Worm (Caenorhabditis elegans) whole organism, early embryonic: Measurements from ENCODE around the gene cwc-15.

ENCODE experiments used
- B0310.2 ChIP-seq: sonication (generic microtip); optimal IDR thresholded peaks from 2 replicates; lab custom pipeline; 2016; ENCODE audit warnings: mild to moderate bottlenecking, missing genetic modification characterization, missing compliant biosample characterization
- F13C5.2 ChIP-seq: sonication (generic microtip); optimal IDR thresholded peaks from 2 replicates; lab custom pipeline; 2017; ENCODE audit warnings: mild to moderate bottlenecking, missing genetic modification characterization, inconsistent platforms, missing compliant biosample characterization
- aly-1 ChIP-seq: sonication (generic microtip); optimal IDR thresholded peaks from 2 replicates; lab custom pipeline; 2016; ENCODE audit warnings: missing genetic modification characterization, missing compliant biosample characterization
- ama-1 ChIP-seq: fragments of 150-350 bp; optimal IDR thresholded peaks from 2 replicates; lab custom pipeline; 2014
- ceh-13 ChIP-seq: fragments of 200-800 bp; sonication (Bioruptor generic); optimal IDR thresholded peaks from 2 replicates; lab custom pipeline; 2018; ENCODE audit warnings: mild to moderate bottlenecking, missing genetic modification characterization, missing compliant biosample characterization
- ceh-36 ChIP-seq: sonication (generic microtip); optimal IDR thresholded peaks from 2 replicates; lab custom pipeline; 2016; ENCODE audit warnings: missing genetic modification characterization, inconsistent platforms, missing compliant biosample characterization
- ets-7 ChIP-seq: sonication (generic microtip); optimal IDR thresholded peaks from 2 replicates; lab custom pipeline; 2016; ENCODE audit warnings: missing genotype, missing genetic modification characterization, missing compliant biosample characterization
- flt-1 ChIP-seq: fragments of 200-800 bp; sonication (Bioruptor generic); IDR thresholded peaks from 2 replicates; pipeline ENCODE4 v1.3.6; 2022; ENCODE audit warnings: missing genetic modification characterization, missing compliant biosample characterization
- hmbx-1 ChIP-seq: sonication (generic microtip); optimal IDR thresholded peaks from 2 replicates; lab custom pipeline; 2016; ENCODE audit warnings: mild to moderate bottlenecking, missing genetic modification characterization, missing compliant biosample characterization
- hmg-4 ChIP-seq: fragments of 200-800 bp; sonication (Bioruptor generic); optimal IDR thresholded peaks from 2 replicates; lab custom pipeline; 2018; ENCODE audit warnings: mild to moderate bottlenecking, missing genetic modification characterization, missing compliant biosample characterization
- hnd-1 ChIP-seq: sonication (generic microtip); optimal IDR thresholded peaks from 2 replicates; lab custom pipeline; 2016; ENCODE audit warnings: missing genetic modification characterization, missing compliant biosample characterization
- pes-1 ChIP-seq: fragments of 200-800 bp; sonication (Bioruptor generic); IDR thresholded peaks from 2 replicates; pipeline ENCODE4 v1.3.6; 2022; ENCODE audit warnings: missing genetic modification reagents, missing genetic modification characterization, missing compliant biosample characterization
- scrt-1 ChIP-seq: fragments of 200-800 bp; sonication (Bioruptor generic); IDR thresholded peaks from 2 replicates; pipeline ENCODE4 v1.3.6; 2022; ENCODE audit warnings: missing genetic modification characterization, missing compliant biosample characterization
- sea-1 ChIP-seq: fragments of 200-800 bp; sonication (Bioruptor generic); conservative IDR thresholded peaks from 2 replicates; pipeline ENCODE4 v1.3.6; 2022; ENCODE audit warnings: missing genetic modification characterization, missing compliant biosample characterization
- tbx-11 ChIP-seq: fragments of 200-800 bp; sonication (Bioruptor generic); IDR thresholded peaks from 2 replicates; pipeline ENCODE4 v1.3.6; 2022; ENCODE audit warnings: missing genetic modification characterization, missing compliant biosample characterization
- tbx-37 ChIP-seq: fragments of 200-800 bp; sonication (Bioruptor generic); conservative IDR thresholded peaks from 2 replicates; pipeline ENCODE4 v1.3.6; 2022; ENCODE audit warnings: missing genetic modification reagents, missing genetic modification characterization, missing compliant biosample characterization
- tra-4 ChIP-seq: sonication (generic microtip); optimal IDR thresholded peaks from 2 replicates; lab custom pipeline; 2017; ENCODE audit warnings: missing genetic modification characterization, missing compliant biosample characterization

cwc-15 gene

ce11 chrV:16033491-16033890 is 10.3 kb downstream of the cwc-15 start:
- TF ChIP-seq ceh-13 (no peak), aly-1 (tag; lab: Kevin White, UChicago) (no peak), ama-1 (no peak), hnd-1 (tag; lab: Kevin White, UChicago) (no peak), tra-4 (tag; lab: Kevin White, UChicago) (no peak), tbx-37 (GFP tag; lab: Robert Waterston, UW) (no peak), hmg-4 (GFP tag; lab: Kevin White, UChicago) (no peak), sea-1 (GFP tag; lab: Robert Waterston, UW) (no peak), ets-7 (tag; lab: Kevin White, UChicago) (no peak), pes-1 (no peak), F13C5.2 (tag; lab: Kevin White, UChicago) (no peak), flt-1 (GFP tag; lab: Robert Waterston, UW) (no peak), tbx-11 (GFP tag; lab: Robert Waterston, UW) (no peak), scrt-1 (GFP tag; lab: Robert Waterston, UW) (no peak), B0310.2 (tag; lab: Kevin White, UChicago) (no peak), hmbx-1 (no peak), ceh-36 (tag; lab: Kevin White, UChicago) (no peak)

- TF ChIP-seq hnd-1 (tag; lab: Kevin White, UChicago) (no peak), tbx-11 (GFP tag; lab: Robert Waterston, UW) (no peak), aly-1 (tag; lab: Kevin White, UChicago) (no peak), ceh-36 (tag; lab: Kevin White, UChicago) (no peak), tbx-37 (GFP tag; lab: Robert Waterston, UW) (no peak), ets-7 (tag; lab: Kevin White, UChicago) (no peak), sea-1 (GFP tag; lab: Robert Waterston, UW) (no peak), scrt-1 (GFP tag; lab: Robert Waterston, UW) (no peak), hmbx-1 (no peak)
Measured at ce11 chrV:16036166-16036565, 13.0 kb downstream of the cwc-15 start, which contains the start of gene T10C6.10. TSS of gene T10C6.10 (plus strand) at chrV:16036413.

ce11 chrV:16040140-16040827 is 17.1 kb downstream of the cwc-15 start, which contains the start of the genes his-4 and his-3:
TSS of gene his-4 (minus strand) at chrV:16040515.
TSS of gene his-3 (plus strand) at chrV:16040808.
- TF ChIP-seq sea-1 (GFP tag; lab: Robert Waterston, UW) (peak; percentile 69), aly-1 (tag; lab: Kevin White, UChicago) (peak; percentile 58), pes-1 (peak; percentile 80), ama-1 (peak; percentile 87), flt-1 (GFP tag; lab: Robert Waterston, UW) (peak; percentile 59; the same call in 1 of the 2 replicates), tbx-37 (GFP tag; lab: Robert Waterston, UW) (0 out of 2 replicates have a peak, but pooled peaks have one; percentile 9), tbx-11 (GFP tag; lab: Robert Waterston, UW) (0 out of 2 replicates have a peak, but pooled peaks have one; percentile 4)

ce11 chrV:16040848-16041247 is 17.7 kb downstream of the cwc-15 start:
- peak; percentile 8 for TF ChIP-seq hmbx-1
- TF ChIP-seq scrt-1 (GFP tag; lab: Robert Waterston, UW), result 0 out of 2 replicates have a peak, but pooled peaks have one; percentile 17
- TF ChIP-seq ama-1, result peak; percentile 77
- TF ChIP-seq aly-1 (tag; lab: Kevin White, UChicago), result peak; percentile 45
- TF ChIP-seq flt-1 (GFP tag; lab: Robert Waterston, UW), result 0 out of 2 replicates have a peak, but pooled peaks have one; percentile 6
- peak; percentile 61 for TF ChIP-seq pes-1

- TF ChIP-seq ceh-36 (tag; lab: Kevin White, UChicago) (no peak), hmg-4 (GFP tag; lab: Kevin White, UChicago) (no peak), tbx-37 (GFP tag; lab: Robert Waterston, UW) (no peak), hmbx-1 (no peak)
Measured at ce11 chrV:16041412-16041811, 18.3 kb downstream of the cwc-15 start.

- peak; percentile 61 for TF ChIP-seq aly-1 (tag; lab: Kevin White, UChicago)
- TF ChIP-seq sea-1 (GFP tag; lab: Robert Waterston, UW), result peak; percentile 47; the same call in 1 of the 2 replicates
- TF ChIP-seq ama-1, result peak; percentile 95
- peak; percentile 49; the same call in 1 of the 2 replicates for TF ChIP-seq tbx-11 (GFP tag; lab: Robert Waterston, UW)
- TF ChIP-seq pes-1, result peak; percentile 73
- TF ChIP-seq flt-1 (GFP tag; lab: Robert Waterston, UW), result peak; percentile 43
Measured at ce11 chrV:16041925-16042742, 19.0 kb downstream of the cwc-15 start, which contains the start of the genes his-2 and his-1. TSS of gene his-2 (minus strand) at chrV:16042283. TSS of gene his-1 (plus strand) at chrV:16042520.

ce11 chrV:16042743-16043014 is 19.5 kb downstream of the cwc-15 start:
- TF ChIP-seq ceh-36 (tag; lab: Kevin White, UChicago), result peak; percentile 3
- TF ChIP-seq B0310.2 (tag; lab: Kevin White, UChicago), result peak; percentile 32
- peak; percentile 81 for TF ChIP-seq aly-1 (tag; lab: Kevin White, UChicago)
- TF ChIP-seq tbx-11 (GFP tag; lab: Robert Waterston, UW), result 0 out of 2 replicates have a peak, but pooled peaks have one; percentile 1
- TF ChIP-seq sea-1 (GFP tag; lab: Robert Waterston, UW), result no peak
- no peak for TF ChIP-seq flt-1 (GFP tag; lab: Robert Waterston, UW)
- TF ChIP-seq ama-1, result peak; percentile 83
- no peak for TF ChIP-seq hnd-1 (tag; lab: Kevin White, UChicago)
